Worm (Caenorhabditis elegans) whole organism, early embryonic: ENCODE measurements around the gene Y46C8AM.1.

Experiments used
- aly-1 ChIP-seq: sonication (generic microtip); optimal IDR thresholded peaks from 2 replicates; lab custom pipeline; 2016; ENCODE audit warnings: missing genetic modification characterization, missing compliant biosample characterization
- ama-1 ChIP-seq: fragments of 150-350 bp; optimal IDR thresholded peaks from 2 replicates; lab custom pipeline; 2014
- ceh-13 ChIP-seq: fragments of 200-800 bp; sonication (Bioruptor generic); optimal IDR thresholded peaks from 2 replicates; lab custom pipeline; 2018; ENCODE audit warnings: mild to moderate bottlenecking, missing genetic modification characterization, missing compliant biosample characterization
- ets-7 ChIP-seq: sonication (generic microtip); optimal IDR thresholded peaks from 2 replicates; lab custom pipeline; 2016; ENCODE audit warnings: missing genotype, missing genetic modification characterization, missing compliant biosample characterization

DNA sequence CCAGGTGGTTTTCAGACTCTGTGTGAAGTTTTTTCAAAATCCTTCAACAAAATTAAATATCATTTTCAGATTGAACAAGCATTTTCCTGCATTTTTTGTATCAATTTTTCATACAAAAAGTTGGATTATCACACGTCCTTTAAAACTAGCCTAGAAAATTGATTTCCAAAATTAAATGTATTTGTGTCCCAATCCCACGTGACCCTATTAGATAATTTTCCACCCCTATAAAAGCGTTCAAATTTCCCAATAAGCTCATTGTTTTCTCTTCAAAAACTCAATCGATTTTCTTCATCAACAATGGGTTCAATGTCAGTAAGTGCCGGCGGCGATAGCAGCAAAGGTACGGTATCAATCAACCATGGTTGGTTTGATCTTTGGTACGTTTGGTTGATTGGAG is 48.2 kb upstream of the Y46C8AM.1 start, which contains the start of gene F56D6.19:
- TF ChIP-seq ama-1 (lab: Kevin White, UChicago) (no peak), ceh-13 (GFP tag; lab: Kevin White, UChicago) (no peak), ets-7 (tag; lab: Kevin White, UChicago) (no peak), aly-1 (tag; lab: Kevin White, UChicago) (no peak)
